Worm (Caenorhabditis elegans): ENCODE results near the gene odr-4.

DNA sequence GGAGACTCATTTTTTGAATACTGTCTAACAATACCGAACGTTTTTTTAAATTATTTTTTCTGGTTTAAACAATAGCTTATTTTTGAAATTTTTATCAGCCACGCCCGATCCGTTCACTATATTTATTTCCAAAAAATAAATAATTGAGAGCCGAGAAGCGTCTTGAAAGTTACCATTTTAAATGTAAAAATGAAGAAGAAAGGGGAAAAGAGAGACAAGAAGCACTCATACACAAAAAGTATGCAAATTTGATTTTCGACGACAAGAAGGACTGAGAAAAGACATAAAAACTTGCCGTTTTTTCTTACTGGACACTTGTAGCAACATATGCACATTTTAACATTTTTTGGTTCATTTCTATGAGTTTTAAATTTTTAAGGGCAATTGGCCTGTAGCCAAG, 48.8 kb upstream of the odr-4 start:
- TF ChIP-seq K11D2.4 (GFP tag; IDR thresholded peaks at IDR 0.05) = no peak
- no peak for TF ChIP-seq Y56A3A.18 (GFP tag; IDR thresholded peaks at IDR 0.05)
